Worm (Caenorhabditis elegans) whole organism, young adult: ENCODE data around the gene Y37D8A.4.

Source experiments
- C17E4.6 ChIP-seq: fragments of 200-800 bp; sonication (Bioruptor generic); IDR thresholded peaks from 2 replicates; pipeline ENCODE4 v1.3.6; 2022; ENCODE audit warnings: missing genetic modification reagents, missing genetic modification characterization, missing compliant biosample characterization
- ceh-79 ChIP-seq: sonication (generic microtip); optimal IDR thresholded peaks from 2 replicates; lab custom pipeline; 2017; ENCODE audit warnings: mild to moderate bottlenecking, missing genetic modification characterization, missing compliant biosample characterization
- tbx-9 ChIP-seq: sonication (generic microtip); optimal IDR thresholded peaks from 2 replicates; lab custom pipeline; 2016; ENCODE audit warnings: borderline replicate concordance, missing genetic modification characterization, inconsistent platforms, missing compliant biosample characterization

- no peak for TF ChIP-seq tbx-9 (tag; lab: Kevin White, UChicago)
- no peak for TF ChIP-seq C17E4.6
- no peak for TF ChIP-seq ceh-79 (tag; lab: Kevin White, UChicago)
Observed at ce11 chrIII:12885153-12885552, 46.4 kb upstream of the Y37D8A.4 start.
